Fruit fly (Drosophila melanogaster): ENCODE results near the gene BBS5.
A peak's percentile ranks its signal among the peaks of the same experiment; 100 is the strongest.

BBS5 gene

dm6 chr3R:4835315-4835714, 19.2 kb downstream of the BBS5 start (continued):
- TF ChIP-seq caup (GFP tag; optimal IDR thresholded peaks at IDR 0.05; ENCODE audit: severe bottlenecking): no peak
- TF ChIP-seq eyg (GFP tag; optimal IDR thresholded peaks at IDR 0.05): no peak
- TF ChIP-seq CG11504 (tag; optimal IDR thresholded peaks at IDR 0.05): no peak
- peak in 1 of 2 experiments; percentile 42 for TF ChIP-seq chif (GFP tag; optimal IDR thresholded peaks at IDR 0.05)
- no peak for TF ChIP-seq CG12391 (tag; optimal IDR thresholded peaks at IDR 0.05)
- 0 out of 3 replicates have a peak, but pooled peaks have one; percentile 7 for TF ChIP-seq CG14860 (GFP tag; IDR thresholded peaks at IDR 0.05; ENCODE audit: partially characterized antibody)
- TF ChIP-seq zen2 (GFP tag; IDR thresholded peaks at IDR 0.05; ENCODE audit: partially characterized antibody): peak; percentile 35; the same call in 1 of the 3 replicates
- no peak for TF ChIP-seq crc (GFP tag; optimal IDR thresholded peaks at IDR 0.05)
- TF ChIP-seq NC2β (GFP tag; optimal IDR thresholded peaks at IDR 0.05): no peak
- TF ChIP-seq Vsx1 (GFP tag; optimal IDR thresholded peaks at IDR 0.05): no peak
- no peak for TF ChIP-seq CG4424 (GFP tag; optimal IDR thresholded peaks at IDR 0.05)
- no peak for TF ChIP-seq CG18476 (GFP tag; optimal IDR thresholded peaks at IDR 0.05)
- TF ChIP-seq CG10543 (GFP tag; optimal IDR thresholded peaks at IDR 0.05): no peak
- TF ChIP-seq CG17361 (GFP tag; IDR thresholded peaks at IDR 0.05): no peak
- no peak for TF ChIP-seq fd64A (GFP tag; optimal IDR thresholded peaks at IDR 0.05)
- TF ChIP-seq Nf-YA (GFP tag; IDR thresholded peaks at IDR 0.05): peak; percentile 97
- TF ChIP-seq chinmo (GFP tag; IDR thresholded peaks at IDR 0.05; ENCODE audit: partially characterized antibody): peak; percentile 87; the same call in 2 of the 4 replicates
- no peak for TF ChIP-seq ERR (GFP tag; optimal IDR thresholded peaks at IDR 0.05)
- no peak for TF ChIP-seq CG10462 (GFP tag; optimal IDR thresholded peaks at IDR 0.05)
- TF ChIP-seq CG3163 (GFP tag; optimal IDR thresholded peaks at IDR 0.05): no peak
- no peak for TF ChIP-seq Xrp1 (GFP tag; IDR thresholded peaks at IDR 0.05)
- no peak for TF ChIP-seq CG3726 (GFP tag; IDR thresholded peaks at IDR 0.05)
- TF ChIP-seq Dbx (GFP tag; IDR thresholded peaks at IDR 0.05): no peak
- no peak for TF ChIP-seq Dip2 (GFP tag; IDR thresholded peaks at IDR 0.05)
- no peak for TF ChIP-seq h (optimal IDR thresholded peaks at IDR 0.05)
- peak; percentile 77 for TF ChIP-seq trem (tag; optimal IDR thresholded peaks at IDR 0.05)
- TF ChIP-seq CG18599 (GFP tag; optimal IDR thresholded peaks at IDR 0.05): no peak
- no peak for TF ChIP-seq Fer2 (tag; optimal IDR thresholded peaks at IDR 0.05)
- no peak for TF ChIP-seq CG6254 (GFP tag; optimal IDR thresholded peaks at IDR 0.05)
- no peak for TF ChIP-seq exex (tag; optimal IDR thresholded peaks at IDR 0.05)
- TF ChIP-seq CG8089 (GFP tag; optimal IDR thresholded peaks at IDR 0.05): no peak
- TF ChIP-seq amos (GFP tag; IDR thresholded peaks at IDR 0.05; ENCODE audit: partially characterized antibody): 0 out of 2 replicates have a peak, but pooled peaks have one; percentile 8
- TF ChIP-seq CG18619 (GFP tag; optimal IDR thresholded peaks at IDR 0.05): no peak
- no peak for TF ChIP-seq CG9797 (GFP tag; optimal IDR thresholded peaks at IDR 0.05)
- no peak for TF ChIP-seq ems (GFP tag; optimal IDR thresholded peaks at IDR 0.05)
- no peak for TF ChIP-seq Stat92E (GFP tag; optimal IDR thresholded peaks at IDR 0.05)
- no peak for TF ChIP-seq pfk (GFP tag; optimal IDR thresholded peaks at IDR 0.05)
- no peak for TF ChIP-seq CG8924 (tag; optimal IDR thresholded peaks at IDR 0.05)
- TF ChIP-seq CG3995 (GFP tag; optimal IDR thresholded peaks at IDR 0.05): no peak
- no peak for TF ChIP-seq CG11560 (tag; IDR thresholded peaks at IDR 0.05)
- no peak for TF ChIP-seq CG1024 (GFP tag; IDR thresholded peaks at IDR 0.05)
- TF ChIP-seq Hr39 (optimal IDR thresholded peaks at IDR 0.05): no peak
- no peak for TF ChIP-seq kah (GFP tag; optimal IDR thresholded peaks at IDR 0.05)
- TF ChIP-seq CG17385 (GFP tag; optimal IDR thresholded peaks at IDR 0.05): no peak
- TF ChIP-seq D19A (tag; optimal IDR thresholded peaks at IDR 0.05): no peak
- no peak for TF ChIP-seq onecut (GFP tag; IDR thresholded peaks at IDR 0.05)
- no peak for TF ChIP-seq tna (GFP tag; IDR thresholded peaks at IDR 0.05; ENCODE audit: partially characterized antibody)
- TF ChIP-seq dan (GFP tag; IDR thresholded peaks at IDR 0.05): no peak
- no peak for TF ChIP-seq CG12744 (GFP tag; optimal IDR thresholded peaks at IDR 0.05)
- TF ChIP-seq al (GFP tag; IDR thresholded peaks at IDR 0.05): no peak
- no peak for TF ChIP-seq dati (GFP tag; IDR thresholded peaks at IDR 0.05)
- no peak for TF ChIP-seq Kr (GFP tag; optimal IDR thresholded peaks at IDR 0.05)
